Worm (Caenorhabditis elegans): ENCODE measurements around the gene R02F2.5.

R02F2.5 gene

ce11 chrIII:5474176-5474575 lies 4.9 kb upstream of the R02F2.5 start, which contains the start of gene lon-1:
lon-1 (plus strand) TSS chrIII:5474476.
- TF ChIP-seq grh-1 (GFP tag; IDR thresholded peaks at IDR 0.05): no peak
- peak; percentile 34 for TF ChIP-seq blmp-1 (tag; optimal IDR thresholded peaks at IDR 0.05)

ce11 chrIII:5478011-5478410 lies 1.1 kb upstream of the R02F2.5 start, which contains the start of gene R02F2.10:
R02F2.10 (plus strand) TSS chrIII:5478311.
- TF ChIP-seq lin-39 (tag; optimal IDR thresholded peaks at IDR 0.05) (no peak), nhr-85 (tag) (no peak), lin-14 (GFP tag; optimal IDR thresholded peaks at IDR 0.05) (no peak), nhr-20 (tag; optimal IDR thresholded peaks at IDR 0.05) (no peak), sptf-1 (tag; optimal IDR thresholded peaks at IDR 0.05) (no peak), dpl-1 (GFP tag; optimal IDR thresholded peaks at IDR 0.05) (no peak), fkh-8 (tag; optimal IDR thresholded peaks at IDR 0.05) (no peak), C34B4.2 (tag; optimal IDR thresholded peaks at IDR 0.05) (no peak), lin-13 (GFP tag; optimal IDR thresholded peaks at IDR 0.05) (no peak)

DNA sequence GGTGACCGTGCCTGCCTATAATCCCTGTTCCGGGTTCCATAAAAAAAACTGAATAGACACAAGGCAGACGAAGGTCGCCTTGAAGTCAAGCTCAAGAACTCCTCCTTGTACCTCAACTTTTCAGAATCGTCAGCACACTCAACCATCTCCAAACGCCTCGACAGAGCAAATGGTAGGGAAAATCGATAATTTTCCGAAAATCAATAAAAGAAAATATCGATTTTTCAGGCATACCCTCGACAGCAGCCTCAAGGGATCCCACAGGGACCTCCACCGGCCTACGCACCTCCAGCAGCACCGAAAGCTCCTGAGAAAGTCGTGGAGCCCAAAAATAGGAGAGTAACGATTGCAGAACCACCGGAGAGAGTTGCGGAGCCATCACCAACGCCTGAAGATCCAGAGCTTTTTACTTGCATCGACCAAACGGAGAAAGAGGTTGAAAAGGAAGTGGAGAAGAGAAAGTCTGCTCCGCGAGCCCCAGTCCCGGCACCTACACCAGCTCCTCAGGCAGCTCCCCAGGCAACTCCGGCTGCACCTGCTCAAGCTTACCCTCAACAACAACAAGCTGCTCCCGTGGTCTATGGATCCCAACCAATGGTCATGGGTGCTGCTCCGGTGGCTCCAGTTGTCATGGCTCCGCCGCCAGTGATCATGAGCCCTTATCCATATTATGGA lies 512 bp downstream of the R02F2.5 start:
- TF ChIP-seq ets-5 (GFP tag; IDR thresholded peaks at IDR 0.05): no peak
- no peak for TF ChIP-seq elt-2 (tag; optimal IDR thresholded peaks at IDR 0.05)
- no peak for TF ChIP-seq irx-1 (tag; optimal IDR thresholded peaks at IDR 0.05)
- no peak for TF ChIP-seq C34B4.2 (tag; optimal IDR thresholded peaks at IDR 0.05)
- no peak for TF ChIP-seq ceh-90 (tag; optimal IDR thresholded peaks at IDR 0.05)
- TF ChIP-seq efl-1 (optimal IDR thresholded peaks at IDR 0.05): no peak
- TF ChIP-seq efl-1 (GFP tag; optimal IDR thresholded peaks at IDR 0.05 in 1 of 2): peak in 1 of 2 experiments; percentile 83

ce11 chrIII:5483738-5484315 lies 4.7 kb downstream of the R02F2.5 start, which contains the start of the genes R02F2.7 and R02F2.4:
R02F2.7 (minus strand) TSS chrIII:5483773.
R02F2.4 (plus strand) TSS chrIII:5484289.
- TF ChIP-seq skn-1 (tag; optimal IDR thresholded peaks at IDR 0.05): no peak
- TF ChIP-seq nhr-90 (tag; optimal IDR thresholded peaks at IDR 0.05; ENCODE audit: poor library complexity): no peak
- peak in 1 of 2 experiments; percentile 60 for TF ChIP-seq lsy-2 (tag; optimal IDR thresholded peaks at IDR 0.05)
- peak; percentile 36 for TF ChIP-seq blmp-1 (tag; optimal IDR thresholded peaks at IDR 0.05)
- no peak for TF ChIP-seq efl-3 (GFP tag; optimal IDR thresholded peaks at IDR 0.05)
- TF ChIP-seq rnt-1 (tag; optimal IDR thresholded peaks at IDR 0.05): no peak
- TF ChIP-seq C16A3.4 (tag; optimal IDR thresholded peaks at IDR 0.05): peak; percentile 21
- no peak for TF ChIP-seq grh-1 (GFP tag; IDR thresholded peaks at IDR 0.05)
- TF ChIP-seq efl-1 (optimal IDR thresholded peaks at IDR 0.05): peak in 1 of 2 experiments; percentile 83
- TF ChIP-seq efl-1 (GFP tag; optimal IDR thresholded peaks at IDR 0.05 in 1 of 2): peak; percentile 87 to 99
- no peak for TF ChIP-seq nhr-47 (tag; optimal IDR thresholded peaks at IDR 0.05)
- no peak for TF ChIP-seq ceh-82 (tag; optimal IDR thresholded peaks at IDR 0.05)
- TF ChIP-seq dpl-1 (GFP tag; optimal IDR thresholded peaks at IDR 0.05): peak; percentile 70 to 89 (median 86)
- TF ChIP-seq ztf-11 (tag; optimal IDR thresholded peaks at IDR 0.05): no peak
- peak; percentile 73 to 94 for TF ChIP-seq lin-35 (GFP tag; optimal IDR thresholded peaks at IDR 0.05)

DNA sequence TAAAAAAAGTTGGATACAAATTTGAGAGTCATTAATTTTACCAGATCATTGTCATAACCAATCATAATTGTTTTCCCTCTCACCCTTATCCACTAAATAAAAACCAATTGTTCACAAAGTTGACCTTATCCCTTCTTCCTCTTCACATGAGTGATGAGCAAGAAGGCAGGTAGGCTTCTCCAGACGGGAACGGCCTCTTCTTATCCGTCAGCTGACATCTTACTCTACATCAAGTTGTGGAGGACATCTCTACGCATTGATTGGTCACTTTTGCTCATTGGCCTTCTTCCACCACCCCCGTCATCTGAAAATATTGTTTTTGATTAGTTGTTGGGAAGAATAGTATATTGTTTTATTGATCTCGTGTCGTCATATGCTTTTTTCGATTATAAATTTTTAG lies 7.2 kb downstream of the R02F2.5 start:
- no peak for TF ChIP-seq lin-15B (tag; optimal IDR thresholded peaks at IDR 0.05)
- peak; percentile 26 for TF ChIP-seq rnt-1 (tag; optimal IDR thresholded peaks at IDR 0.05)
- TF ChIP-seq efl-1 (optimal IDR thresholded peaks at IDR 0.05): no peak
- TF ChIP-seq efl-1 (GFP tag; optimal IDR thresholded peaks at IDR 0.05 in 1 of 2): peak in 1 of 2 experiments; percentile 42
- no peak for TF ChIP-seq dsc-1 (tag; optimal IDR thresholded peaks at IDR 0.05)

ce11 chrIII:5487087-5487603 lies 8.0 kb downstream of the R02F2.5 start, which contains the start of gene osg-1:
osg-1 (plus strand) TSS chrIII:5487553.
- no peak for TF ChIP-seq blmp-1 (tag; optimal IDR thresholded peaks at IDR 0.05)
- TF ChIP-seq rnt-1 (tag; optimal IDR thresholded peaks at IDR 0.05): no peak
- TF ChIP-seq nhr-77 (tag; optimal IDR thresholded peaks at IDR 0.05): no peak
- TF ChIP-seq efl-1 (optimal IDR thresholded peaks at IDR 0.05): no peak
- peak in 1 of 2 experiments; percentile 45 for TF ChIP-seq efl-1 (GFP tag; optimal IDR thresholded peaks at IDR 0.05 in 1 of 2)
- no peak for TF ChIP-seq pqm-1 (tag; optimal IDR thresholded peaks at IDR 0.05)
- TF ChIP-seq lir-3 (tag; optimal IDR thresholded peaks at IDR 0.05; ENCODE audit: poor library complexity): no peak
- no peak for TF ChIP-seq hpl-2 (GFP tag; optimal IDR thresholded peaks at IDR 0.05)
- TF ChIP-seq lin-15B (tag; optimal IDR thresholded peaks at IDR 0.05): no peak
- TF ChIP-seq egl-13 (tag; optimal IDR thresholded peaks at IDR 0.05): no peak
- TF ChIP-seq nhr-85 (tag): peak; percentile 9
- no peak for TF ChIP-seq ets-5 (GFP tag; IDR thresholded peaks at IDR 0.05)
- no peak for TF ChIP-seq snpc-4 (tag; optimal IDR thresholded peaks at IDR 0.05)
- no peak for TF ChIP-seq tbx-2 (tag; optimal IDR thresholded peaks at IDR 0.05)
